Fruit fly (Drosophila melanogaster) whole organism, embryonic: ENCODE measurements around the gene CG6966.
A peak's percentile ranks its signal among the peaks of the same experiment; 100 is the strongest.

Source experiments
- Atf-2 ChIP-seq: fragments of 200-800 bp; sonication (Bioruptor generic); optimal IDR thresholded peaks from 2 replicates; lab custom pipeline; 2016; ENCODE audit warnings: missing biosample characterization, missing genetic modification characterization
- Bteb2 ChIP-seq: fragments of 200-800 bp; sonication (Bioruptor generic); optimal IDR thresholded peaks from 2 replicates; lab custom pipeline; 2016; ENCODE audit warnings: missing biosample characterization, missing genetic modification characterization
- CG10462 ChIP-seq: fragments of 200-800 bp; sonication (Bioruptor generic); optimal IDR thresholded peaks from 2 replicates; lab custom pipeline; 2016; ENCODE audit warnings: missing biosample characterization, missing genetic modification characterization
- CG10543 ChIP-seq: fragments of 200-800 bp; sonication (Bioruptor generic); optimal IDR thresholded peaks from 3 replicates; lab custom pipeline; 2017; ENCODE audit warnings: missing biosample characterization, mild to moderate bottlenecking, missing genetic modification characterization, moderate library complexity
- CG11560 ChIP-seq: fragments of 200-800 bp; sonication (Bioruptor generic); IDR thresholded peaks from 3 replicates; pipeline ENCODE4 v1.3.6; 2022; ENCODE audit warnings: missing biosample characterization, missing genetic modification characterization
- CG12659 ChIP-seq: fragments of 200-800 bp; sonication (Bioruptor generic); optimal IDR thresholded peaks from 3 replicates; lab custom pipeline; 2017; ENCODE audit warnings: mild to moderate bottlenecking, missing biosample characterization, missing genetic modification reagents, missing genetic modification characterization
- CG13287 ChIP-seq: fragments of 200-800 bp; sonication (Bioruptor generic); IDR thresholded peaks from 2 replicates; pipeline ENCODE4 v1.3.6; 2022; ENCODE audit warnings: missing biosample characterization, missing genetic modification characterization; ENCODE audit not compliant: partially characterized antibody
- CG14667 ChIP-seq: fragments of 200-800 bp; sonication (Bioruptor generic); IDR thresholded peaks from 2 replicates; pipeline ENCODE4 v1.3.6; 2022; ENCODE audit warnings: missing biosample characterization, missing genetic modification characterization
- CG17186 ChIP-seq: fragments of 200-800 bp; sonication (Bioruptor generic); optimal IDR thresholded peaks from 3 replicates; lab custom pipeline; 2017; ENCODE audit warnings: missing biosample characterization, missing genetic modification reagents, missing genetic modification characterization
- CG18764 ChIP-seq: fragments of 200-800 bp; sonication (Bioruptor generic); optimal IDR thresholded peaks from 3 replicates; lab custom pipeline; 2016; ENCODE audit warnings: missing biosample characterization, missing genetic modification characterization
- CG30020 ChIP-seq: fragments of 200-800 bp; optimal IDR thresholded peaks from 2 replicates; lab custom pipeline; 2019; ENCODE audit warnings: missing biosample characterization, mild to moderate bottlenecking, missing genetic modification characterization, moderate library complexity
- CG4328 ChIP-seq: fragments of 200-800 bp; sonication (Bioruptor generic); optimal IDR thresholded peaks from 3 replicates; lab custom pipeline; 2017; ENCODE audit warnings: missing biosample characterization, missing genetic modification reagents, missing genetic modification characterization
- CG6175 ChIP-seq: fragments of 200-800 bp; sonication (Bioruptor generic); IDR thresholded peaks from 3 replicates; pipeline ENCODE4 v1.3.6; 2022; ENCODE audit warnings: missing biosample characterization, missing genetic modification characterization
- CG8478 ChIP-seq: fragments of >200 bp; optimal IDR thresholded peaks from 2 replicates; lab custom pipeline; 2018
- Fer3 ChIP-seq: fragments of 200-800 bp; sonication (Bioruptor generic); optimal IDR thresholded peaks from 2 replicates; lab custom pipeline; 2018; ENCODE audit warnings: missing biosample characterization, mild to moderate bottlenecking, missing genetic modification characterization, moderate library complexity
- H15 ChIP-seq: fragments of 200-800 bp; sonication (Bioruptor generic); IDR thresholded peaks from 3 replicates; pipeline ENCODE4 v1.3.6; 2022; ENCODE audit warnings: missing biosample characterization, missing genetic modification characterization
- HLH3B ChIP-seq: fragments of 200-800 bp; sonication (Bioruptor generic); IDR thresholded peaks from 2 replicates; pipeline ENCODE4 v1.3.6; 2022; ENCODE audit warnings: missing biosample characterization, missing genetic modification characterization
- HLH54F ChIP-seq: fragments of 200-800 bp; sonication (Bioruptor generic); optimal IDR thresholded peaks from 3 replicates; lab custom pipeline; 2016; ENCODE audit warnings: missing biosample characterization, missing genetic modification characterization
- Hr3 ChIP-seq: fragments of 200-800 bp; sonication (Bioruptor generic); optimal IDR thresholded peaks from 3 replicates; lab custom pipeline; 2016; ENCODE audit warnings: missing biosample characterization, missing genetic modification characterization
- NFAT ChIP-seq: fragments of 200-800 bp; sonication (Bioruptor generic); IDR thresholded peaks from 2 replicates; pipeline ENCODE4 v1.3.6; 2022; ENCODE audit warnings: missing biosample characterization, missing genetic modification characterization
- Neu2 ChIP-seq: fragments of 200-800 bp; sonication (Bioruptor generic); optimal IDR thresholded peaks from 3 replicates; lab custom pipeline; 2016; ENCODE audit warnings: missing biosample characterization, missing genetic modification characterization, borderline replicate concordance
- Nf-YA ChIP-seq: fragments of 200-800 bp; sonication (Bioruptor generic); IDR thresholded peaks from 2 replicates; pipeline ENCODE4 v1.3.6; 2022; ENCODE audit warnings: missing biosample characterization, missing genetic modification characterization
- Oli ChIP-seq: fragments of 200-800 bp; sonication (Bioruptor generic); optimal IDR thresholded peaks from 2 replicates; lab custom pipeline; 2018; ENCODE audit warnings: missing biosample characterization, mild to moderate bottlenecking, missing genetic modification characterization, moderate library complexity
- Scr ChIP-seq: fragments of 200-800 bp; sonication (Bioruptor generic); IDR thresholded peaks from 2 replicates; pipeline ENCODE4 v1.3.6; 2022; ENCODE audit warnings: missing biosample characterization, missing genetic modification characterization; ENCODE audit not compliant: partially characterized antibody
- Sry-β ChIP-seq: fragments of 200-800 bp; sonication (Bioruptor generic); optimal IDR thresholded peaks from 2 replicates; lab custom pipeline; 2018; ENCODE audit warnings: missing biosample characterization, mild to moderate bottlenecking, missing genetic modification characterization, moderate library complexity
- Xrp1 ChIP-seq: fragments of 200-800 bp; sonication (Bioruptor generic); IDR thresholded peaks from 2 replicates; pipeline ENCODE4 v1.3.6; 2022; ENCODE audit warnings: missing biosample characterization, missing genetic modification characterization
- ara ChIP-seq: fragments of 200-800 bp; sonication (Bioruptor generic); IDR thresholded peaks from 2 replicates; pipeline ENCODE4 v1.3.6; 2022; ENCODE audit warnings: missing biosample characterization, missing genetic modification characterization
- az2 ChIP-seq: fragments of 200-800 bp; sonication (Bioruptor generic); optimal IDR thresholded peaks from 3 replicates; lab custom pipeline; 2016; ENCODE audit warnings: missing biosample characterization, missing genetic modification characterization
- br ChIP-seq: fragments of >200 bp; optimal IDR thresholded peaks from 2 replicates; lab custom pipeline; 2017
- caup ChIP-seq: fragments of 200-800 bp; sonication (Bioruptor generic); optimal IDR thresholded peaks from 3 replicates; lab custom pipeline; 2017; ENCODE audit warnings: missing biosample characterization, mild to moderate bottlenecking, missing genetic modification characterization, moderate library complexity; ENCODE audit not compliant: severe bottlenecking
- crc ChIP-seq: fragments of 200-800 bp; sonication (Bioruptor generic); optimal IDR thresholded peaks from 2 replicates; lab custom pipeline; 2016; ENCODE audit warnings: missing biosample characterization, missing genetic modification characterization
- croc ChIP-seq: fragments of 200-800 bp; sonication (Bioruptor generic); conservative IDR thresholded peaks from 3 replicates; pipeline ENCODE4 v1.3.6; 2022; ENCODE audit warnings: missing biosample characterization, missing genetic modification characterization
- dan ChIP-seq: fragments of 200-800 bp; sonication (Bioruptor generic); IDR thresholded peaks from 2 replicates; pipeline ENCODE4 v1.3.6; 2022; ENCODE audit warnings: missing biosample characterization, missing genetic modification characterization
- dpn ChIP-seq, 2 experiments: fragments of 200-800 bp; sonication (Bioruptor generic); optimal IDR thresholded peaks; 3 replicates each; lab custom pipeline; 2016; ENCODE audit warnings: missing biosample characterization in 2 of 2, missing genetic modification characterization in 2 of 2
- grau ChIP-seq: fragments of 200-800 bp; optimal IDR thresholded peaks from 3 replicates; lab custom pipeline; 2019; ENCODE audit warnings: missing biosample characterization, mild to moderate bottlenecking, missing genetic modification characterization, moderate library complexity
- grn ChIP-seq: fragments of 200-800 bp; sonication (Bioruptor generic); optimal IDR thresholded peaks from 3 replicates; lab custom pipeline; 2017; ENCODE audit warnings: missing biosample characterization, missing genetic modification characterization
- kah ChIP-seq: fragments of 200-800 bp; sonication (Bioruptor generic); optimal IDR thresholded peaks from 2 replicates; lab custom pipeline; 2018; ENCODE audit warnings: missing biosample characterization, mild to moderate bottlenecking, missing genetic modification characterization
- klu ChIP-seq: fragments of 200-800 bp; sonication (Bioruptor generic); IDR thresholded peaks from 2 replicates; pipeline ENCODE4 v1.3.6; 2022; ENCODE audit warnings: missing biosample characterization, missing genetic modification characterization
- nerfin-1 ChIP-seq: fragments of 200-800 bp; sonication (Bioruptor generic); optimal IDR thresholded peaks from 3 replicates; lab custom pipeline; 2019; ENCODE audit warnings: missing biosample characterization, mild to moderate bottlenecking, missing genetic modification characterization, moderate library complexity
- pb ChIP-seq: fragments of 200-800 bp; sonication (Bioruptor generic); optimal IDR thresholded peaks from 3 replicates; lab custom pipeline; 2016; ENCODE audit warnings: missing biosample characterization, missing genetic modification characterization
- phol ChIP-seq: fragments of 200-800 bp; sonication (Bioruptor generic); optimal IDR thresholded peaks from 3 replicates; lab custom pipeline; 2018; ENCODE audit warnings: missing biosample characterization, mild to moderate bottlenecking, missing genetic modification characterization, moderate library complexity
- row ChIP-seq: fragments of 200-800 bp; sonication (Bioruptor generic); IDR thresholded peaks from 3 replicates; pipeline ENCODE4 v1.3.6; 2022; ENCODE audit warnings: missing biosample characterization, missing genetic modification characterization
- salm ChIP-seq: fragments of 200-800 bp; sonication (Bioruptor generic); optimal IDR thresholded peaks from 2 replicates; lab custom pipeline; 2018; ENCODE audit warnings: missing biosample characterization, mild to moderate bottlenecking, missing genetic modification characterization
- sc ChIP-seq, 3 experiments: fragments of >200 bp in 2 of 3; fragments of 200-800 bp in 1 of 3; sonication (Bioruptor generic) in 1 of 3; optimal IDR thresholded peaks; 2 replicates in 2 of 3; 3 replicates in 1 of 3; lab custom pipeline; 2017; ENCODE audit warnings: mild to moderate bottlenecking in 1 of 3, missing biosample characterization in 1 of 3, missing genetic modification characterization in 1 of 3, missing genetic modification reagents in 1 of 3
- shn ChIP-seq: fragments of 200-800 bp; sonication (Bioruptor generic); optimal IDR thresholded peaks from 3 replicates; lab custom pipeline; 2016; ENCODE audit warnings: missing biosample characterization, missing genetic modification characterization
- trem ChIP-seq: fragments of 200-800 bp; optimal IDR thresholded peaks from 3 replicates; lab custom pipeline; 2019; ENCODE audit warnings: missing biosample characterization, mild to moderate bottlenecking, missing genetic modification characterization, moderate library complexity
- tx ChIP-seq: fragments of 200-800 bp; sonication (Bioruptor generic); optimal IDR thresholded peaks from 2 replicates; lab custom pipeline; 2016; ENCODE audit warnings: missing biosample characterization, missing genetic modification characterization
- wek ChIP-seq: fragments of 200-800 bp; sonication (Bioruptor generic); optimal IDR thresholded peaks from 3 replicates; lab custom pipeline; 2018; ENCODE audit warnings: missing biosample characterization, mild to moderate bottlenecking, missing genetic modification characterization, moderate library complexity
- wor ChIP-seq: fragments of 200-800 bp; sonication (Bioruptor generic); IDR thresholded peaks from 2 replicates; pipeline ENCODE4 v1.3.6; 2022; ENCODE audit warnings: missing biosample characterization, missing genetic modification characterization
- yki ChIP-seq: fragments of >200 bp; optimal IDR thresholded peaks from 3 replicates; lab custom pipeline; 2018
- zfh2 ChIP-seq: fragments of 200-800 bp; sonication (Bioruptor generic); optimal IDR thresholded peaks from 2 replicates; lab custom pipeline; 2016; ENCODE audit warnings: missing biosample characterization, missing genetic modification characterization

CG6966 gene

dm6 chr3R:15087606-15088193, 7.7 kb downstream of the CG6966 start (continued):
- TF ChIP-seq Sry-β = no peak
- no peak for TF ChIP-seq Neu2 (GFP tag; lab: Kevin White, UChicago)
- peak; percentile 85 for TF ChIP-seq phol
- TF ChIP-seq Fer3 = peak; percentile 75
- peak; percentile 57 for TF ChIP-seq CG10462 (GFP tag; lab: Kevin White, UChicago)
- TF ChIP-seq br (lab: Kevin White, UChicago) = no peak
- TF ChIP-seq crc (GFP tag; lab: Kevin White, UChicago) = peak; percentile 80
- peak; percentile 75 for TF ChIP-seq croc (GFP tag; lab: Robert Waterston, UW)
- TF ChIP-seq CG8478 (lab: Kevin White, UChicago) = no peak
- peak; percentile 79 for TF ChIP-seq wor
- peak; percentile 3 for TF ChIP-seq CG4328
- no peak for TF ChIP-seq CG10543
- TF ChIP-seq shn (GFP tag; lab: Kevin White, UChicago) = peak; percentile 75
- peak; percentile 79 for TF ChIP-seq CG18764
- peak; percentile 68 for TF ChIP-seq kah (GFP tag; lab: Kevin White, UChicago)
- peak; percentile 70 for TF ChIP-seq HLH54F (GFP tag; lab: Kevin White, UChicago)
- peak; percentile 82 for TF ChIP-seq grau
- TF ChIP-seq pb (GFP tag; lab: Kevin White, UChicago) = peak; percentile 92
- peak; percentile 74; the same call in 2 of the 3 replicates for TF ChIP-seq CG11560
- peak; percentile 89 for TF ChIP-seq Oli (tag; lab: Kevin White, UChicago)
- TF ChIP-seq ara (GFP tag; lab: Robert Waterston, UW) = peak; percentile 85
- no peak for TF ChIP-seq CG13287 (GFP tag; lab: Robert Waterston, UW)
- TF ChIP-seq dan (GFP tag; lab: Robert Waterston, UW) = no peak
- TF ChIP-seq nerfin-1 (tag; lab: Kevin White, UChicago) = peak; percentile 61
- TF ChIP-seq HLH3B (GFP tag; lab: Robert Waterston, UW) = peak; percentile 94
- peak; percentile 86 to 90 for TF ChIP-seq dpn (GFP tag; optimal IDR thresholded peaks at IDR 0.05; lab: Kevin White, UChicago)
- peak; percentile 62 for TF ChIP-seq klu (GFP tag; lab: Robert Waterston, UW)
- peak; percentile 14 for TF ChIP-seq CG17186 (GFP tag; lab: Kevin White, UChicago)
- TF ChIP-seq CG14667 (GFP tag; lab: Robert Waterston, UW) = peak; percentile 78
- TF ChIP-seq Nf-YA = peak; percentile 87
- peak; percentile 72 for TF ChIP-seq zfh2 (GFP tag; lab: Kevin White, UChicago)
- peak; percentile 53 for TF ChIP-seq grn (GFP tag; lab: Kevin White, UChicago)
- TF ChIP-seq row = peak; percentile 90
- peak; percentile 69 for TF ChIP-seq salm
- TF ChIP-seq caup (GFP tag; lab: Kevin White, UChicago) = peak; percentile 78
- TF ChIP-seq Hr3 = peak; percentile 76
- TF ChIP-seq CG6175 = peak; percentile 66; the same call in 2 of the 3 replicates
- TF ChIP-seq yki (lab: Kevin White, UChicago) = no peak
- TF ChIP-seq Xrp1 (GFP tag; lab: Robert Waterston, UW) = peak; percentile 89
- TF ChIP-seq Bteb2 = peak; percentile 66
- TF ChIP-seq NFAT = peak; percentile 48; the same call in 1 of the 2 replicates
- peak; percentile 91 for TF ChIP-seq H15
- peak; percentile 82 for TF ChIP-seq CG12659
- peak; percentile 44 for TF ChIP-seq trem
- TF ChIP-seq Atf-2 (GFP tag; lab: Kevin White, UChicago) = peak; percentile 75
- peak; percentile 83 for TF ChIP-seq az2 (GFP tag; lab: Kevin White, UChicago)
- TF ChIP-seq Scr (GFP tag; lab: Robert Waterston, UW) = no peak
- no peak for TF ChIP-seq sc (optimal IDR thresholded peaks at IDR 0.05; lab: Kevin White, UChicago)
- peak; percentile 31 for TF ChIP-seq sc (GFP tag; optimal IDR thresholded peaks at IDR 0.05; lab: Kevin White, UChicago)
- peak; percentile 54 for TF ChIP-seq wek (GFP tag; lab: Kevin White, UChicago)
- peak; percentile 70 for TF ChIP-seq tx
- TF ChIP-seq CG30020 (tag; lab: Kevin White, UChicago) = no peak
